Worm (Caenorhabditis elegans): ENCODE data around the gene gpa-17.

ce11 chrIII:2571447-2571846 is 14.9 kb upstream of the gpa-17 start, which contains the start of gene Y54F10AR.2:
- no peak for TF ChIP-seq unc-62 (GFP tag; optimal IDR thresholded peaks at IDR 0.05)
- no peak for TF ChIP-seq unc-39 (tag; optimal IDR thresholded peaks at IDR 0.05)
- no peak for TF ChIP-seq nhr-76 (tag; optimal IDR thresholded peaks at IDR 0.05)
- TF ChIP-seq nhr-2 (tag; optimal IDR thresholded peaks at IDR 0.05): no peak
- no peak for TF ChIP-seq pha-4 (tag; optimal IDR thresholded peaks at IDR 0.05)
- TF ChIP-seq mls-2 (tag; optimal IDR thresholded peaks at IDR 0.05): no peak
- no peak for TF ChIP-seq lin-13 (tag; optimal IDR thresholded peaks at IDR 0.05)
- no peak for TF ChIP-seq mep-1 (tag; optimal IDR thresholded peaks at IDR 0.05)
- TF ChIP-seq sem-2 (GFP tag; optimal IDR thresholded peaks at IDR 0.05): no peak
- TF ChIP-seq cnd-1 (tag; optimal IDR thresholded peaks at IDR 0.05): no peak
- no peak for TF ChIP-seq elt-3 (tag; optimal IDR thresholded peaks at IDR 0.05)
- TF ChIP-seq nhr-12 (tag; optimal IDR thresholded peaks at IDR 0.05): no peak

Measured in whole organism, mixed stage, embryonic.